Fruit fly (Drosophila melanogaster): Measurements from ENCODE around the gene Pbp95.

Gene Pbp95

dm6 chr3R:8001074-8001669 lies 12.4 kb upstream of the Pbp95 start, which contains the start of the genes Kmn2 and CG2698:
Gene Kmn2 (minus strand): TSS chr3R:8001309.
Gene CG2698 (plus strand): TSS chr3R:8001562.
- no peak for TF ChIP-seq insv (optimal IDR thresholded peaks at IDR 0.05)
- TF ChIP-seq ttk (optimal IDR thresholded peaks at IDR 0.05), result no peak
- no peak for TF ChIP-seq Sin3A (optimal IDR thresholded peaks at IDR 0.05)

DNA sequence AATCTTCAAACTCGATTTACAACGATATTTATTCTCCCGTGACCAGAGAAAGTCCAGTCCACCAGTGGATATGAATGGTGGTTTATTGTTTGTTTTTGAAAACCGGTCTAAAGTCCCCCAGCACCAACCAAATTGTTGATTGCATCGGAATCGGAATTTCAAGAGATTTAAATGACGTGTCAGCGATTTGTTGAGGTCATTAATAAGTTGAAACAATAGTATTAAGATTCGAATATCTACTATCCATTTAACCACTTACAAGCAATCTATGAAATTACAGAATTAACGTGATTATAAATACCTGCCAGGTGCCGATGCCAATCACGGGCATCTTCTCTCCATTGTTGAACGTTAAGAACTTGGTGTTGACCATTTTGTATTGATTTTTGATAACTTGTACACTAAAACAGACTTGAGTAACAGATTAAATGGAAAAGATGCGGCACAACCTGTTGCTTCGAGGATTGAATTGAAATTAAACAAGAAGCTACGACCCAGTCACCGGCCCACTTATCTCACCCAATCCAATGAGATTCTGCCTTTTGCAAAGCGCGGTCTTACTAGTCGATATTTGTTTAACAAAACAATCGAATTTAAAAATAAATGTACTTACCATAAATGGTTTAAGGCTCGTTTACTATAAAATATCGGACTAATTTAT lies 5.9 kb upstream of the Pbp95 start, which contains the start of gene CG2767:
TSS of gene CG2767 (minus strand) at position 516 of the 661 bp plus-strand sequence.
- TF ChIP-seq Myc (optimal IDR thresholded peaks at IDR 0.05) (no peak), psq (optimal IDR thresholded peaks at IDR 0.05) (no peak)

DNA sequence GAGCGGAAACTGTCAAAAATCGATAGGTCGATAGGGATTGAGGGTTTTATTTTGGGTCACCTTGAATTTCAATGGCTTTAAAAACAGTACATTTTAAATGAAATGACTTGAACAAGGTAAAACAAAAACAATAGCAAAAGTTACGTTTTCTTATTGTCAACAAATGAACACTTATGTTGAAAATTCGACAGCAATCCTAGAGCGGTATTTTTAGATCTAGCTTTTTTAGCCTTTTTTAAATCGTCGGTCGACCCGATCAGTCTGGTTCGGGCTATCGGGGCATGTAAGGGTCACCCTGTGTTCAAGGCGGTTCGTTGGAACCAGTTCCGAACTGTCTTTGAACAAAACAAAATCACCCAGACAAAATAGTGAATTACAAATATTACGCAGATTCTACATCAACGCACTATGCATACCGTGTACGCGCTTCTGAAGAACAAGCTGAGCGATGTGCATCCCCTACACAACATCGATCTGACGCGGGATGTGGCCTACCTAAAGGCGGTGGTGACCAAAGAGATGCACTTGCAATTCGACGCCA lies 4.4 kb upstream of the Pbp95 start, which contains the start of the genes CG11052 and CG3223:
TSS of gene CG11052 (minus strand) at position 218 of the 541 bp plus-strand sequence.
TSS of gene CG3223 (plus strand) at position 321 of the 541 bp plus-strand sequence.
- TF ChIP-seq Myc (optimal IDR thresholded peaks at IDR 0.05), result no peak
- no peak for TF ChIP-seq h (optimal IDR thresholded peaks at IDR 0.05)
- no peak for TF ChIP-seq insv (optimal IDR thresholded peaks at IDR 0.05)
- TF ChIP-seq ttk (optimal IDR thresholded peaks at IDR 0.05), result no peak
- TF ChIP-seq psq (optimal IDR thresholded peaks at IDR 0.05), result no peak
- no peak for TF ChIP-seq Sin3A (optimal IDR thresholded peaks at IDR 0.05)

- no peak for TF ChIP-seq insv (optimal IDR thresholded peaks at IDR 0.05)
- no peak for TF ChIP-seq psq (optimal IDR thresholded peaks at IDR 0.05)
- TF ChIP-seq h (optimal IDR thresholded peaks at IDR 0.05), result no peak
- TF ChIP-seq Myc (optimal IDR thresholded peaks at IDR 0.05), result no peak
- TF ChIP-seq ttk (optimal IDR thresholded peaks at IDR 0.05), result no peak
- no peak for TF ChIP-seq Sin3A (optimal IDR thresholded peaks at IDR 0.05)
Observed at dm6 chr3R:8026515-8026914, 12.9 kb downstream of the Pbp95 start.

DNA sequence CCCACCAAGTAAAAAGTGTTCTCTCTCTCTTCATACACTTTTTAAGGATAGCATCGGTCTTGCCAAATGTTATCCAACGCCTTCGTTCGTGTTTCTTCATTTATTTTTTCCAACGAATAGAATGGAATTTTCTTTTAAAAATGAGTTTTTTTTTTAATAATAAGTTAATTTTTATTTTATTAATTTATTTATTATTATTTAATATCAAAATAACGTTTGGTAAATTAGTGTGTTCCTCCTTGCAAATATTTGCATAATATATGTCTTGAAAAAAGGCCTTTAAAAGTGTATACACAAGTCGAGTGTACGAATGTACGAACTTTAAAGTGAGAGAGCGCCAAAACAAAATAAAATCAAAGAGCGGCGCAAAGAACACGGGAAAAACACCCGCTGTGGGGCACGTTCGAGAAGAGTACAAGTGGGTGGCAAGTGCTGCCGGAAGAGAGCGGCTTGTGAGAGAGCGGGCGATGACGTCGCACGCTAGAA lies 13.7 kb downstream of the Pbp95 start:
- TF ChIP-seq h (optimal IDR thresholded peaks at IDR 0.05), result no peak
- no peak for TF ChIP-seq Sin3A (optimal IDR thresholded peaks at IDR 0.05)
- no peak for TF ChIP-seq ttk (optimal IDR thresholded peaks at IDR 0.05)
- TF ChIP-seq psq (optimal IDR thresholded peaks at IDR 0.05), result no peak
- TF ChIP-seq insv (optimal IDR thresholded peaks at IDR 0.05), result no peak
- TF ChIP-seq Myc (optimal IDR thresholded peaks at IDR 0.05), result no peak

DNA sequence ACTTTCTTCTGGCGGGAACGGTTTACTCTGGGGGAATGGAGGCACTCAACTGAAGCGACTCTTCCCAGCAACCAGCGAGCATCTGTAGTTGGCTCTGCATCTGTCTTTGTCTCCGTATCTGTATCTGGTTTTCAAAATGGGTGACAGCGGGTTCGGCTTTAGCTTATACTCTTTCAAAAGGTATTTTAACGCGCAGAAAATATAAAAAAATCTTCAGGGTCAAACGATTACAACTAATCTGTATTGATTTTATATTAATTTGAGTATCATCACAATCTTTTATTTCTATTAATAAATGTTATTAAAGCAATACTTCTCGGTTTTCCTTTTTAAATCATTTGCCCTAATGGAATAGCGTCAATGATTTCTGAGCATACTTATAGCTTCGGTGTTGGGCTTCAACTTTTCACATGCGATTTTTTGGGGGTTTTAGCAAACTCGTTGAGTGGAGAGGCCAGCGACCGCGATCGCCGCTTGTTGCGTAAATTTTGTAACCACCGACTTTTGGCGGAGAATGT lies 16.0 kb downstream of the Pbp95 start, which contains the start of gene ImpE3:
TSS of gene ImpE3 (minus strand) at position 51 of the 518 bp plus-strand sequence.
- no peak for TF ChIP-seq h (optimal IDR thresholded peaks at IDR 0.05)
- no peak for TF ChIP-seq Myc (optimal IDR thresholded peaks at IDR 0.05)
- no peak for TF ChIP-seq psq (optimal IDR thresholded peaks at IDR 0.05)
- no peak for TF ChIP-seq ttk (optimal IDR thresholded peaks at IDR 0.05)
- TF ChIP-seq Sin3A (optimal IDR thresholded peaks at IDR 0.05), result no peak
- no peak for TF ChIP-seq insv (optimal IDR thresholded peaks at IDR 0.05)

DNA sequence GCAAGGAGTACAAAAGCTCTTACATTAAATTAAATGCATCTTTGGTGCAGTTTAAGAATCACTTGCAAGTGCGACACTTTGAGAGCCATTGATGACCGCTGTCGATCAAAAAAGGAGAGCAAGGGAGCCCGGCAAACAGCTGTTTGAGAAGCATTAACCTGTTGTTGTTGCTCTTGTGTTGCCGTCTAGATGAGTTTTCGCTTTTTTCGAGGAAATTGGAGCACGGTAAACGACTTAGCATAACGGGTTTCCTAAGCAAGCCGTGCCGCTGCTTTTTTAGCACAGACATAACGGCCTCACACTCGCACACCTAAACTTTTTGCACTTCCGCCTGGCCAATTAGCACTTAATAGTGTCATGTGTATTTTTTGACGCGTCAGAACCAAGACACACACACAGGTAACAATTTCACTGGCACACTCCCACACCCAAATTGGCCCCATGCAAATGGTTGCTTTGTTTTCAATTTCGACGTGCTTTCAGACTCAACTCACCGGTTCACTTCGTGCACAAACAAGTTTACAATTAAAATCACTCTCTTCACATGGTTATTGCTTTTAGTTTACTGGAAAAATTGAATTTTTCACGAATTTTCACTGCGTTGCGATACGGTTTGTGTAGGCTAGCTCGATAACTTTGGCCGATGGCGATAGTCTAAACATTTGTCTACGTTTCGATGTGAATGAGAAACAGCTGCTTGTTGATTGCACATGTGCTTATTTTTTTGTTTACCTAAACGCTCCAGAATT lies 16.7 kb downstream of the Pbp95 start, which contains the start of the genes CG10903 and CG2747:
TSS of gene CG10903 (plus strand) at position 261 of the 749 bp plus-strand sequence.
TSS of gene CG2747 (minus strand) at position 640 of the 749 bp plus-strand sequence.
- TF ChIP-seq ttk (optimal IDR thresholded peaks at IDR 0.05) (no peak), Myc (optimal IDR thresholded peaks at IDR 0.05) (no peak), h (optimal IDR thresholded peaks at IDR 0.05) (no peak), psq (optimal IDR thresholded peaks at IDR 0.05) (no peak), insv (optimal IDR thresholded peaks at IDR 0.05) (no peak), Sin3A (optimal IDR thresholded peaks at IDR 0.05) (no peak)

DNA sequence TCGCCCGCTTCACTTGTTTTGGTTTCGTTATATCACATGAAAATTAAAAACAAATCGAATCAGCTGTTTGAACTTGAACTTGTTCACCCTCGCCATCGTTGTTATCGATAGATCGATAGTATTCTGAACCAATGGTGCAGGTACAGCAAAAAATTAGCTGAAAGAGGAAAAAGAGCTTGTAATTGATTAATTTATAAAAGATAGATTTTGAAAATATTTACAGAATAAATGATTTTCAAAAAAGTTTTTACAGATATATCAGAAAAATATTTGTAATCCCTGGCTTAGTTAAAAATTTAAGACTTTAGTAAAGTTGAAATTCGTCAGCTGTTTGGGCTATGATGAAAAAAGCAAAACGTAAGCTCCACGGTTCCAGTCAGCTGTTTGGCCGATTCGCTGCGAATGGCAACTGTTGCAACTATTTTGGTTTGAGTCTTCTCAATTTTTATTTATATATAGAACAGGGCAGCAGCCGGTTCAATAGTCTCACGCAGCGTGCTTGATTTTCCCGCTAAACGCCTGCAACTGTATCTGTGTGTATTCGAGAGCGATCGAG lies 19.4 kb downstream of the Pbp95 start, which contains the start of the genes CG11035 and unc-45:
TSS of gene CG11035 (minus strand) at position 87 of the 556 bp plus-strand sequence.
TSS of gene unc-45 (plus strand) at position 379 of the 556 bp plus-strand sequence.
- no peak for TF ChIP-seq Myc (optimal IDR thresholded peaks at IDR 0.05)
- TF ChIP-seq insv (optimal IDR thresholded peaks at IDR 0.05), result no peak
- no peak for TF ChIP-seq psq (optimal IDR thresholded peaks at IDR 0.05)
- no peak for TF ChIP-seq Sin3A (optimal IDR thresholded peaks at IDR 0.05)
- TF ChIP-seq h (optimal IDR thresholded peaks at IDR 0.05), result no peak
- TF ChIP-seq ttk (optimal IDR thresholded peaks at IDR 0.05), result no peak

DNA sequence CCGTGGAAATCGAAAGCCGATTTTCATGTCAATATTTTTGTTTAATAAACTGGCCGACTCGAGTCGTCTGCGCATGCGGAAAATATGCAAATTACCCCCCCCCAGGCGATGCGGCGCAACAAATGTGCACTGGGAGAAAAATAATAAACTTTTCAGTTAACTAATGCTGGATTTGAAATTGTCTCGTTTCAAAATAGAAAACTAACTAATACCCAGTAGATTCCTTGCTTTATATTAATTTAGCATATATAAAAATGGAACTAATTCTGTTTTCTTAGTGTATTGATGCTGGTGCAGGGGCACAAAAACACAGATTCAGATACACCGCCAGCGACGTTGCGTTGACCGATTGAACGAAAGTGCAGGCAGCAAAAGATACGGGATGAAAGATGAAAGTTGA lies 24.3 kb downstream of the Pbp95 start:
- TF ChIP-seq ttk (optimal IDR thresholded peaks at IDR 0.05) (no peak), Myc (optimal IDR thresholded peaks at IDR 0.05) (no peak), h (optimal IDR thresholded peaks at IDR 0.05) (no peak), psq (optimal IDR thresholded peaks at IDR 0.05) (no peak), Sin3A (optimal IDR thresholded peaks at IDR 0.05) (no peak), insv (optimal IDR thresholded peaks at IDR 0.05) (no peak)

DNA sequence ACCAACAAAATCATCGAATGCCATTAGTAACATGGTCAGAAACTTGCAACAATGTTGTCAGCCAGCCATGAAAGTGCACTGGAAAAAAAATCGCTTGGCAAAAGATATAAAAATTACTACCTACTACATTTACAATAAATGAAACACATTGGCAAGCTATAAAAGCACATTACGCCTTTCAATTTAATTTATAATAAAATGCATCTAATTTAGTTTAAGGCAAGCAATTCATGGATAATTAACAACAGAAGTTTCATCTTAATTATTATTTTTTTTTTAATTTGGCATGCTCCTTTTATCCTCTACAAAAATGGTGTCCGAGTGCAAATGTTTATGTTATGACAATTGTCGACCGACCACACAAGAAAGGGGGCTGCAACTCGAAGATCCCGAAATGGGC lies 25.3 kb downstream of the Pbp95 start:
- TF ChIP-seq ttk (optimal IDR thresholded peaks at IDR 0.05), result no peak
- TF ChIP-seq Myc (optimal IDR thresholded peaks at IDR 0.05), result no peak
- TF ChIP-seq insv (optimal IDR thresholded peaks at IDR 0.05), result no peak
- TF ChIP-seq psq (optimal IDR thresholded peaks at IDR 0.05), result no peak
- TF ChIP-seq h (optimal IDR thresholded peaks at IDR 0.05), result no peak
- no peak for TF ChIP-seq Sin3A (optimal IDR thresholded peaks at IDR 0.05)

dm6 chr3R:8040843-8041242 lies 27.3 kb downstream of the Pbp95 start, which contains the start of gene CG43060:
Gene CG43060 (plus strand): TSS chr3R:8041224.
- TF ChIP-seq psq (optimal IDR thresholded peaks at IDR 0.05) (no peak), ttk (optimal IDR thresholded peaks at IDR 0.05) (no peak), Myc (optimal IDR thresholded peaks at IDR 0.05) (no peak), h (optimal IDR thresholded peaks at IDR 0.05) (no peak), insv (optimal IDR thresholded peaks at IDR 0.05) (no peak), Sin3A (optimal IDR thresholded peaks at IDR 0.05) (no peak)

All from Kc167 (cell line).